Worm (Caenorhabditis elegans) whole organism, young adult: ENCODE results near the gene C32D5.8.

Source experiments
- B0019.2 ChIP-seq: fragments of 200-800 bp; sonication (Bioruptor generic); conservative IDR thresholded peaks from 2 replicates; pipeline ENCODE4 v1.3.6; 2022; ENCODE audit warnings: missing genetic modification reagents, missing genetic modification characterization, missing compliant biosample characterization
- B0035.1 ChIP-seq: sonication (generic microtip); optimal IDR thresholded peaks from 2 replicates; lab custom pipeline; 2016; ENCODE audit warnings: missing genetic modification characterization, mild to moderate bottlenecking, missing compliant biosample characterization, missing genotype, missing genetic modification reagents
- B0261.1 ChIP-seq: sonication (generic microtip); optimal IDR thresholded peaks from 2 replicates; lab custom pipeline; 2016; ENCODE audit warnings: mild to moderate bottlenecking, missing genetic modification characterization, moderate library complexity, missing compliant biosample characterization
- C06A6.2 ChIP-seq: fragments of 200-800 bp; sonication (Bioruptor generic); conservative IDR thresholded peaks from 2 replicates; pipeline ENCODE4 v1.3.6; 2022; ENCODE audit warnings: missing genetic modification characterization, missing compliant biosample characterization
- F23B12.7 ChIP-seq: sonication (generic microtip); optimal IDR thresholded peaks from 2 replicates; lab custom pipeline; 2017; ENCODE audit warnings: missing genetic modification characterization, mild to moderate bottlenecking, missing compliant biosample characterization, antibody characterized with exemption, moderate library complexity; ENCODE audit not compliant: insufficient read depth
- F33H1.4 ChIP-seq: fragments of 200-800 bp; sonication (Bioruptor generic); IDR thresholded peaks from 2 replicates; pipeline ENCODE4 v1.3.6; 2022; ENCODE audit warnings: missing genetic modification reagents, missing genetic modification characterization, missing compliant biosample characterization
- F37B4.10 ChIP-seq: fragments of 200-800 bp; sonication (Bioruptor generic); IDR thresholded peaks from 2 replicates; pipeline ENCODE4 v1.3.6; 2022; ENCODE audit warnings: missing genetic modification characterization, missing compliant biosample characterization
- F52B5.7 ChIP-seq: sonication (generic microtip); optimal IDR thresholded peaks from 2 replicates; lab custom pipeline; 2016; ENCODE audit warnings: mild to moderate bottlenecking, missing genetic modification characterization, missing compliant biosample characterization
- F57A8.1 ChIP-seq: fragments of 200-800 bp; sonication (Bioruptor generic); optimal IDR thresholded peaks from 2 replicates; lab custom pipeline; 2018; ENCODE audit warnings: mild to moderate bottlenecking, missing genetic modification characterization, moderate library complexity, missing compliant biosample characterization
- K12H6.12 ChIP-seq: fragments of 200-800 bp; sonication (Bioruptor generic); optimal IDR thresholded peaks from 2 replicates; lab custom pipeline; 2018; ENCODE audit warnings: mild to moderate bottlenecking, missing genetic modification characterization, missing compliant biosample characterization
- T26A5.8 ChIP-seq: sonication (generic microtip); optimal IDR thresholded peaks from 2 replicates; lab custom pipeline; 2016; ENCODE audit warnings: missing genetic modification characterization, missing compliant biosample characterization
- aptf-2 ChIP-seq: fragments of 200-800 bp; sonication (Bioruptor generic); conservative IDR thresholded peaks from 2 replicates; pipeline ENCODE4 v1.3.6; 2022; ENCODE audit warnings: missing genetic modification reagents, missing genetic modification characterization, missing compliant biosample characterization
- cebp-2 ChIP-seq: fragments of 200-800 bp; sonication (Bioruptor generic); IDR thresholded peaks from 2 replicates; pipeline ENCODE4 v1.3.6; 2022; ENCODE audit warnings: missing genetic modification characterization, missing compliant biosample characterization
- ceh-79 ChIP-seq: sonication (generic microtip); optimal IDR thresholded peaks from 2 replicates; lab custom pipeline; 2017; ENCODE audit warnings: mild to moderate bottlenecking, missing genetic modification characterization, missing compliant biosample characterization
- ceh-91 ChIP-seq: fragments of 200-800 bp; sonication (Bioruptor generic); IDR thresholded peaks from 2 replicates; pipeline ENCODE4 v1.3.6; 2022; ENCODE audit warnings: missing genetic modification reagents, missing genetic modification characterization, missing compliant biosample characterization
- chd-7 ChIP-seq: sonication (generic microtip); optimal IDR thresholded peaks from 2 replicates; lab custom pipeline; 2016; ENCODE audit warnings: mild to moderate bottlenecking, missing genetic modification characterization, moderate library complexity, missing compliant biosample characterization
- die-1 ChIP-seq: sonication (generic microtip); optimal IDR thresholded peaks from 2 replicates; lab custom pipeline; 2016; ENCODE audit warnings: missing genotype, mild to moderate bottlenecking, missing genetic modification characterization, missing compliant biosample characterization
- egl-18 ChIP-seq: fragments of 200-800 bp; sonication (Bioruptor generic); IDR thresholded peaks from 2 replicates; pipeline ENCODE4 v1.3.6; 2022; ENCODE audit warnings: missing genetic modification reagents, missing genetic modification characterization, missing compliant biosample characterization
- ets-4 ChIP-seq: fragments of 200-800 bp; sonication (Bioruptor generic); optimal IDR thresholded peaks from 2 replicates; lab custom pipeline; 2018; ENCODE audit warnings: mild to moderate bottlenecking, missing genetic modification characterization, missing compliant biosample characterization
- fkh-3 ChIP-seq: sonication (generic microtip); optimal IDR thresholded peaks from 2 replicates; lab custom pipeline; 2016; ENCODE audit warnings: mild to moderate bottlenecking, missing genetic modification characterization, missing compliant biosample characterization
- gei-17 ChIP-seq: fragments of 200-800 bp; sonication (Bioruptor generic); optimal IDR thresholded peaks from 2 replicates; lab custom pipeline; 2018; ENCODE audit warnings: mild to moderate bottlenecking, missing genetic modification characterization, missing compliant biosample characterization
- hmg-20 ChIP-seq: fragments of 200-800 bp; sonication (Bioruptor generic); IDR thresholded peaks from 2 replicates; pipeline ENCODE4 v1.3.6; 2022; ENCODE audit warnings: missing genetic modification reagents, missing genetic modification characterization, missing compliant biosample characterization
- let-607 ChIP-seq, 2 experiments: fragments of 200-800 bp in 1 of 2; sonication (Bioruptor generic) in 1 of 2; sonication (generic microtip) in 1 of 2; optimal IDR thresholded peaks; 2 replicates each; lab custom pipeline; 2016 to 2018; ENCODE audit warnings: mild to moderate bottlenecking in 2 of 2, missing compliant biosample characterization in 2 of 2, missing genetic modification characterization in 2 of 2, moderate library complexity in 2 of 2, missing genotype in 1 of 2
- lin-40 ChIP-seq: sonication (generic microtip); optimal IDR thresholded peaks from 2 replicates; lab custom pipeline; 2016; ENCODE audit warnings: missing genetic modification characterization, mild to moderate bottlenecking, missing compliant biosample characterization, missing genotype, missing genetic modification reagents
- madf-10 ChIP-seq: sonication (generic microtip); optimal IDR thresholded peaks from 2 replicates; lab custom pipeline; 2016; ENCODE audit warnings: mild to moderate bottlenecking, missing genetic modification characterization, missing compliant biosample characterization
- madf-3 ChIP-seq: fragments of 200-800 bp; sonication (Bioruptor generic); IDR thresholded peaks from 2 replicates; pipeline ENCODE4 v1.3.6; 2022; ENCODE audit warnings: missing genetic modification reagents, missing genetic modification characterization, missing compliant biosample characterization
- madf-6 ChIP-seq: fragments of 200-800 bp; sonication (Bioruptor generic); IDR thresholded peaks from 2 replicates; pipeline ENCODE4 v1.3.6; 2022; ENCODE audit warnings: missing genetic modification reagents, missing genetic modification characterization, missing compliant biosample characterization
- nfya-2 ChIP-seq: fragments of 200-800 bp; sonication (Bioruptor generic); IDR thresholded peaks from 2 replicates; pipeline ENCODE4 v1.3.6; 2022; ENCODE audit warnings: missing genetic modification reagents, missing genetic modification characterization, missing compliant biosample characterization
- nhr-120 ChIP-seq: fragments of 200-800 bp; sonication (Bioruptor generic); IDR thresholded peaks from 2 replicates; pipeline ENCODE4 v1.3.6; 2022; ENCODE audit warnings: missing genetic modification characterization, missing compliant biosample characterization
- nhr-80 ChIP-seq: sonication (generic microtip); optimal IDR thresholded peaks from 2 replicates; lab custom pipeline; 2016; ENCODE audit warnings: missing genetic modification characterization, missing compliant biosample characterization
- pbrm-1 ChIP-seq: fragments of 200-800 bp; sonication (Bioruptor generic); IDR thresholded peaks from 2 replicates; pipeline ENCODE4 v1.3.6; 2022; ENCODE audit warnings: missing genetic modification reagents, missing genetic modification characterization, missing compliant biosample characterization
- pha-4 ChIP-seq: fragments of 150-350 bp; sonication (generic microtip); optimal IDR thresholded peaks from 2 replicates; lab custom pipeline; 2014; ENCODE audit warnings: missing biosample characterization, missing genetic modification reagents, missing genetic modification characterization
- rec-8 ChIP-seq, 2 experiments: sonication (generic microtip); optimal IDR thresholded peaks; 2 replicates each; lab custom pipeline; 2016; ENCODE audit warnings: mild to moderate bottlenecking in 2 of 2, missing genetic modification characterization in 2 of 2, missing genetic modification reagents in 2 of 2, missing genotype in 2 of 2, missing biosample characterization in 1 of 2, missing compliant biosample characterization in 1 of 2, moderate library complexity in 1 of 2
- repo-1 ChIP-seq: sonication (generic microtip); optimal IDR thresholded peaks from 2 replicates; lab custom pipeline; 2017; ENCODE audit warnings: mild to moderate bottlenecking, missing genetic modification characterization, missing compliant biosample characterization
- sea-2 ChIP-seq: fragments of 200-800 bp; sonication (Bioruptor generic); IDR thresholded peaks from 2 replicates; pipeline ENCODE4 v1.3.6; 2022; ENCODE audit warnings: missing genetic modification characterization, missing compliant biosample characterization
- somi-1 ChIP-seq: fragments of 200-800 bp; sonication (Bioruptor generic); optimal IDR thresholded peaks from 2 replicates; lab custom pipeline; 2018; ENCODE audit warnings: mild to moderate bottlenecking, missing genetic modification characterization, missing compliant biosample characterization
- tbp1 ChIP-seq: fragments of 200-800 bp; sonication (Bioruptor generic); optimal IDR thresholded peaks from 2 replicates; lab custom pipeline; 2018; ENCODE audit warnings: mild to moderate bottlenecking, missing genetic modification characterization, missing compliant biosample characterization
- tlf-1 ChIP-seq: fragments of 200-800 bp; sonication (Bioruptor generic); optimal IDR thresholded peaks from 2 replicates; lab custom pipeline; 2018; ENCODE audit warnings: mild to moderate bottlenecking, missing genetic modification characterization, missing compliant biosample characterization
- unc-130 ChIP-seq: sonication (generic microtip); optimal IDR thresholded peaks from 2 replicates; lab custom pipeline; 2016; ENCODE audit warnings: missing genetic modification reagents, missing genetic modification characterization, missing compliant biosample characterization
- zim-3 ChIP-seq: sonication (generic microtip); optimal IDR thresholded peaks from 2 replicates; lab custom pipeline; 2017; ENCODE audit warnings: mild to moderate bottlenecking, missing genetic modification characterization, moderate library complexity, missing compliant biosample characterization
- ztf-18 ChIP-seq: sonication (generic microtip); optimal IDR thresholded peaks from 2 replicates; lab custom pipeline; 2016; ENCODE audit warnings: missing genotype, mild to moderate bottlenecking, missing genetic modification characterization, missing compliant biosample characterization
- ztf-22 ChIP-seq: fragments of 200-800 bp; sonication (Bioruptor generic); optimal IDR thresholded peaks from 2 replicates; lab custom pipeline; 2018; ENCODE audit warnings: mild to moderate bottlenecking, missing genetic modification characterization, moderate library complexity, missing compliant biosample characterization
- ztf-26 ChIP-seq: sonication (generic microtip); optimal IDR thresholded peaks from 2 replicates; lab custom pipeline; 2017; ENCODE audit warnings: missing genetic modification characterization, missing compliant biosample characterization
- ztf-3 ChIP-seq: fragments of 200-800 bp; sonication (Bioruptor generic); optimal IDR thresholded peaks from 2 replicates; lab custom pipeline; 2018; ENCODE audit warnings: mild to moderate bottlenecking, missing genetic modification characterization, missing compliant biosample characterization

The C32D5.8 gene

DNA sequence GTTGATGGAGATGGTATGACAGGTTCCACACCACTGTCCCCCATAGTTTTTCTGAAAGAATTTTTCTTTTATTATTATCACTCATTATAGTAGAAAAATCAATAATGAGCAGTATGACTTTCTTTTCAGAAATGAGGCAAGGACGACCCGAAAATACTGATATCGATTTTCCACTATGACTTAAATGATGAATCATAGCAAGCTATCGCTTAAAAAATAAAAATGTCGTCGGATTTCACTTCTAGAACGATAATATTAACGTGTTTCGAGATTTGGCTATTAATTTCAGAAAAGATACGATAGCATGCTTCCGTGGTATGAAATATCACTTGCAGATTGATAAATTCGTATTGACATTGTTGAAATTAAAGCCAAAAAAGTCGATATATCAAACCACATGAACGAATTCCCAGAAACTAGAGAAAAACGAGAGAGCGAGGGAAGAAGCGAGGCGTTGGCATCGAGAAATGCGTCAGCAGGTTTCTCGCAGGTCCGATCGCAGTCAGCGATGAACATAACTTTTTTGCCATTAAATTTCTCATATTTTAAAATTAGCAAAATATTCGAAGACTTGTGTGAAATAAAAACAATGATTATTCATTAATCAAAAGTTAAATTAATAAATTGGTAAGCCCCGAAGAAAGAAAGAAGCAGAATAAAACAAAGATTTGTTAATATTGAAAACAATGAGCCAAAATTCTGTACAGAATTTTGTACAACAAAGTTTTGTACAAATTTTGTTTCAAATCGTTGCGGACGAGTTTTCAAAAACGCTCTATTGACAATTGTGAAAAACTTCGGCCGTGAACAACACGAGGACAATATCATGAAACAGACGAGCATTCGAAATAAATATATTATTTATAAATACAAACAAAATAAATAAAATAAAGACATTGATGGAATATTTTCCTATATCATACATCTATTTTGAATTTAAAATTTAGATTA is 9.9 kb upstream of the C32D5.8 start, which contains the start of gene C32D5.11 (continued):
- peak; percentile 7 for TF ChIP-seq tlf-1 (GFP tag; lab: Kevin White, UChicago)
- TF ChIP-seq, all 124 proteins: peak for 26

- TF ChIP-seq zim-3 (tag; lab: Kevin White, UChicago) (no peak), ztf-26 (tag; lab: Kevin White, UChicago) (no peak), B0019.2 (GFP tag; lab: Robert Waterston, UW) (no peak), nfya-2 (no peak), gei-17 (no peak), B0035.1 (no peak), somi-1 (GFP tag; lab: Kevin White, UChicago) (no peak), chd-7 (no peak), nhr-120 (GFP tag; lab: Robert Waterston, UW) (no peak), F52B5.7 (no peak), F23B12.7 (tag; lab: Kevin White, UChicago) (no peak), ztf-3 (GFP tag; lab: Kevin White, UChicago) (no peak), repo-1 (tag; lab: Kevin White, UChicago) (no peak), F33H1.4 (GFP tag; lab: Robert Waterston, UW) (no peak), ztf-22 (GFP tag; lab: Kevin White, UChicago) (no peak), ztf-18 (tag; lab: Kevin White, UChicago) (no peak), let-607 (tag; optimal IDR thresholded peaks at IDR 0.05; lab: Kevin White, UChicago) (no peak), B0261.1 (tag; lab: Kevin White, UChicago) (no peak)
- TF ChIP-seq, all 124 proteins: peak for 0
Measured at ce11 chrII:6351887-6352286, 6.1 kb upstream of the C32D5.8 start, which contains the start of gene C32D5.10. Gene C32D5.10 (minus strand): TSS chrII:6351987.

ce11 chrII:6349968-6350367 is 4.2 kb upstream of the C32D5.8 start:
- TF ChIP-seq ceh-91 (GFP tag; lab: Robert Waterston, UW) (no peak), madf-3 (GFP tag; lab: Robert Waterston, UW) (no peak), hmg-20 (no peak), ceh-79 (no peak), ets-4 (GFP tag; lab: Kevin White, UChicago) (no peak), pbrm-1 (no peak), madf-10 (tag; lab: Kevin White, UChicago) (no peak), rec-8 (tag; optimal IDR thresholded peaks at IDR 0.05; lab: Kevin White, UChicago) (no peak), F37B4.10 (no peak), K12H6.12 (no peak), let-607 (tag; optimal IDR thresholded peaks at IDR 0.05; lab: Kevin White, UChicago) (no peak)

DNA sequence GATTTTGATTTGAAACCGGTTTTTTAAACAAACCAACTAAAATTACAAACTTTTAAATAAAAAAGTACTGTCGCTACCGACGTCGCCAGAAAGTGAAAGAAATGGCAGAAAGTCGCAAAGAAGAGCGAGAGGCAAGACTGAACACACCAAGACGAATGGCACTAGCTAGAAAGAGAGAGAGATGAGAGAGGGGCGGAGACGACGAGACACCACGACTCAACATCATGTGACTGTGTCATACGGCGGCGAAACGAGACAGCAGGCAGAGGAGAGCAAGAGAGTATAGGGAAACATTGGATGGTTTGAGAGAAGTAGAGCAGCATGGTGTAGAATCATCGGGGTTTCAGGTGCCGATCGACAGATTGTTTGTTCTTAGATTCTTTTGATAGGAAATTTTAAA is 2.6 kb upstream of the C32D5.8 start:
- TF ChIP-seq egl-18 (peak; percentile 42; the same call in 1 of the 2 replicates), nhr-120 (GFP tag; lab: Robert Waterston, UW) (no peak), tbp1 (GFP tag; lab: Kevin White, UChicago) (peak; percentile 53), sea-2 (GFP tag; lab: Robert Waterston, UW) (no peak), gei-17 (peak; percentile 56), madf-6 (GFP tag; lab: Robert Waterston, UW) (no peak), nhr-80 (peak; percentile 80), pha-4 (tag; lab: Kevin White, UChicago) (peak; percentile 79), C06A6.2 (GFP tag; lab: Robert Waterston, UW) (peak; percentile 80), aptf-2 (GFP tag; lab: Robert Waterston, UW) (no peak), T26A5.8 (tag; lab: Kevin White, UChicago) (no peak), F57A8.1 (GFP tag; lab: Kevin White, UChicago) (no peak), lin-40 (tag; lab: Kevin White, UChicago) (peak; percentile 84), fkh-3 (tag; lab: Kevin White, UChicago) (no peak), die-1 (tag; lab: Kevin White, UChicago) (peak; percentile 35), cebp-2 (no peak), unc-130 (GFP tag; lab: Kevin White, UChicago) (no peak)
